Worm (Caenorhabditis elegans): Measurements from ENCODE around the gene K07F5.16.

- no peak for TF ChIP-seq snpc-4 (tag; optimal IDR thresholded peaks at IDR 0.05)
- no peak for TF ChIP-seq elt-1 (tag; optimal IDR thresholded peaks at IDR 0.05; ENCODE audit: borderline replicate concordance, insufficient read depth)
- TF ChIP-seq elt-3 (tag; optimal IDR thresholded peaks at IDR 0.05): no peak
- TF ChIP-seq lsy-2 (tag; optimal IDR thresholded peaks at IDR 0.05): no peak
- TF ChIP-seq nhr-28 (tag; optimal IDR thresholded peaks at IDR 0.05): no peak
- no peak for TF ChIP-seq nhr-237 (tag; optimal IDR thresholded peaks at IDR 0.05)
- no peak for TF ChIP-seq nhr-12 (tag; optimal IDR thresholded peaks at IDR 0.05)
- TF ChIP-seq mep-1 (tag; optimal IDR thresholded peaks at IDR 0.05): no peak
- no peak for TF ChIP-seq pha-4 (tag; optimal IDR thresholded peaks at IDR 0.05)
These were observed 34.8 kb downstream of the K07F5.16 start, which contains the start of gene tbc-3 for ce11 chrIV:9898712-9899111.
